Worm (Caenorhabditis elegans): Measurements from ENCODE around the gene cal-4.

Gene cal-4

ce11 chrIV:10489409-10489808 is 31.8 kb upstream of the cal-4 start:
- TF ChIP-seq fkh-4 (tag; optimal IDR thresholded peaks at IDR 0.05; ENCODE audit: borderline replicate concordance) (peak; percentile 88), dsc-1 (tag; optimal IDR thresholded peaks at IDR 0.05) (peak; percentile 98), efl-1 (optimal IDR thresholded peaks at IDR 0.05) (no peak), efl-1 (GFP tag; optimal IDR thresholded peaks at IDR 0.05 in 1 of 2) (no peak)

- no peak for TF ChIP-seq lsy-2 (tag; optimal IDR thresholded peaks at IDR 0.05)
- TF ChIP-seq elt-3 (tag; optimal IDR thresholded peaks at IDR 0.05): no peak
- TF ChIP-seq skn-1 (tag; optimal IDR thresholded peaks at IDR 0.05): no peak
- TF ChIP-seq dsc-1 (tag; optimal IDR thresholded peaks at IDR 0.05): peak; percentile 32
- no peak for TF ChIP-seq aha-1 (tag; optimal IDR thresholded peaks at IDR 0.05)
- TF ChIP-seq vab-15 (tag; optimal IDR thresholded peaks at IDR 0.05): no peak
- TF ChIP-seq sup-37 (GFP tag; optimal IDR thresholded peaks at IDR 0.05): no peak
- no peak for TF ChIP-seq efl-1 (optimal IDR thresholded peaks at IDR 0.05)
- TF ChIP-seq efl-1 (GFP tag; optimal IDR thresholded peaks at IDR 0.05 in 1 of 2): peak in 1 of 2 experiments; percentile 51
- no peak for TF ChIP-seq isw-1 (GFP tag; IDR thresholded peaks at IDR 0.05)
- no peak for TF ChIP-seq mab-9 (GFP tag; IDR thresholded peaks at IDR 0.05)
- TF ChIP-seq ceh-63 (GFP tag; optimal IDR thresholded peaks at IDR 0.05): no peak
Observed at ce11 chrIV:10498401-10498800, 22.8 kb upstream of the cal-4 start.

DNA sequence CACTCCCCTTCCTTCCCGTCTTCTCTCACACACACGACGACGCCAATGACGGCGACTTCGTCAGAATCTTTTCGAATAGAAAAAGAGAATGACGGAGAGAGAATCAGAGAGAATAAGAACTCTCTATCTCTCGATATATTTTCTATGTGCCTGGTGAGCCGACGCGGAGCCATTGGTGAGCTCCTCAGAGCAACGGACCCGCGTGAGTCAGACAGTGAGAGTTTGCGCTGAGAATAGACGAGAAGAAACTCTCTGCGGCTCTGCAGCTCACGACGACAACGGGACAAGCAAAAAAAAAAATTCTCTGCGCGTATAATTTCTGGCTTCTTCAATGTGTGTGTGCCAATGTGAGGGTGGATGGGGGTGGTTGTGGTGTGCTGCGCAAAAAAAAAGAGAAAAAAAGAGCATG is 21.3 kb upstream of the cal-4 start:
- TF ChIP-seq ceh-88 (GFP tag; IDR thresholded peaks at IDR 0.05): no peak
- TF ChIP-seq nhr-12 (tag; optimal IDR thresholded peaks at IDR 0.05): no peak
- TF ChIP-seq efl-1 (optimal IDR thresholded peaks at IDR 0.05): peak; percentile 8 to 40
- TF ChIP-seq efl-1 (GFP tag; optimal IDR thresholded peaks at IDR 0.05 in 1 of 2): no peak
- TF ChIP-seq rnt-1 (tag; optimal IDR thresholded peaks at IDR 0.05): peak; percentile 9
- TF ChIP-seq ama-1 (optimal IDR thresholded peaks at IDR 0.05): no peak
- peak; percentile 36 for TF ChIP-seq irx-1 (tag; optimal IDR thresholded peaks at IDR 0.05)
- no peak for TF ChIP-seq unc-130 (tag; optimal IDR thresholded peaks at IDR 0.05)
- TF ChIP-seq sox-4 (tag; optimal IDR thresholded peaks at IDR 0.05): peak; percentile 34
- TF ChIP-seq elt-3 (tag; optimal IDR thresholded peaks at IDR 0.05): no peak
- TF ChIP-seq C04F5.9 (tag; optimal IDR thresholded peaks at IDR 0.05): no peak
- TF ChIP-seq mep-1 (tag; optimal IDR thresholded peaks at IDR 0.05): peak; percentile 19
- TF ChIP-seq lin-35 (GFP tag; optimal IDR thresholded peaks at IDR 0.05): peak in 1 of 2 experiments; percentile 19
- no peak for TF ChIP-seq snpc-4 (tag; optimal IDR thresholded peaks at IDR 0.05)
- TF ChIP-seq isw-1 (GFP tag; IDR thresholded peaks at IDR 0.05): peak; percentile 53
- TF ChIP-seq ztf-11 (tag; optimal IDR thresholded peaks at IDR 0.05): peak in 1 of 2 experiments; percentile 13
- TF ChIP-seq ces-1 (GFP tag; optimal IDR thresholded peaks at IDR 0.05): no peak
- no peak for TF ChIP-seq pqm-1 (tag; optimal IDR thresholded peaks at IDR 0.05)
- TF ChIP-seq tbx-2 (tag; optimal IDR thresholded peaks at IDR 0.05): peak; percentile 65
- TF ChIP-seq fkh-10 (GFP tag; optimal IDR thresholded peaks at IDR 0.05): peak; percentile 79
- TF ChIP-seq ceh-90 (tag; optimal IDR thresholded peaks at IDR 0.05): no peak
- TF ChIP-seq ztf-4 (tag; optimal IDR thresholded peaks at IDR 0.05): peak; percentile 41
- TF ChIP-seq lsy-2 (tag; optimal IDR thresholded peaks at IDR 0.05): peak; percentile 24 to 74
- TF ChIP-seq nhr-90 (tag; optimal IDR thresholded peaks at IDR 0.05; ENCODE audit: poor library complexity): no peak
- TF ChIP-seq egl-27 (tag; optimal IDR thresholded peaks at IDR 0.05): peak in 1 of 2 experiments; percentile 10
- no peak for TF ChIP-seq lir-3 (tag; optimal IDR thresholded peaks at IDR 0.05; ENCODE audit: poor library complexity)
- TF ChIP-seq tlp-1 (tag; optimal IDR thresholded peaks at IDR 0.05): no peak
- TF ChIP-seq nhr-47 (tag; optimal IDR thresholded peaks at IDR 0.05): peak; percentile 79
- no peak for TF ChIP-seq Y116A8C.19 (tag; optimal IDR thresholded peaks at IDR 0.05; ENCODE audit: borderline replicate concordance)
- TF ChIP-seq nhr-85 (tag): no peak
- no peak for TF ChIP-seq mef-2 (tag; optimal IDR thresholded peaks at IDR 0.05)
- no peak for TF ChIP-seq lin-13 (GFP tag; optimal IDR thresholded peaks at IDR 0.05)
- TF ChIP-seq swsn-7 (tag; optimal IDR thresholded peaks at IDR 0.05): peak; percentile 67
- TF ChIP-seq ceh-8 (GFP tag; optimal IDR thresholded peaks at IDR 0.05): no peak
- no peak for TF ChIP-seq nhr-11 (tag; optimal IDR thresholded peaks at IDR 0.05)
- no peak for TF ChIP-seq grh-1 (GFP tag; IDR thresholded peaks at IDR 0.05)
- TF ChIP-seq zip-4 (GFP tag; optimal IDR thresholded peaks at IDR 0.05): no peak
- TF ChIP-seq F16B12.6 (tag; optimal IDR thresholded peaks at IDR 0.05): no peak
- TF ChIP-seq nhr-237 (tag; optimal IDR thresholded peaks at IDR 0.05): peak; percentile 9
- no peak for TF ChIP-seq fkh-4 (tag; optimal IDR thresholded peaks at IDR 0.05; ENCODE audit: borderline replicate concordance)
- TF ChIP-seq fkh-8 (tag; optimal IDR thresholded peaks at IDR 0.05): peak; percentile 93
- TF ChIP-seq unc-30 (tag; optimal IDR thresholded peaks at IDR 0.05): no peak
